Fruit fly (Drosophila melanogaster): ENCODE results near the gene CG31752.

The CG31752 gene

dm6 chr2L:18809486-18809885 is 31.6 kb downstream of the CG31752 start:
- TF ChIP-seq CG32006 (GFP tag; optimal IDR thresholded peaks at IDR 0.05) (no peak), CG6854 (GFP tag; optimal IDR thresholded peaks at IDR 0.05) (no peak), Sox102F (GFP tag; optimal IDR thresholded peaks at IDR 0.05) (no peak), Met (GFP tag; optimal IDR thresholded peaks at IDR 0.05) (no peak), CG8632 (GFP tag; optimal IDR thresholded peaks at IDR 0.05) (no peak), Lpt (GFP tag; optimal IDR thresholded peaks at IDR 0.05) (no peak), eg (GFP tag; IDR thresholded peaks at IDR 0.05) (no peak), acj6 (GFP tag; optimal IDR thresholded peaks at IDR 0.05) (no peak), topi (GFP tag; optimal IDR thresholded peaks at IDR 0.05) (no peak), CG8119 (GFP tag; IDR thresholded peaks at IDR 0.05) (no peak), spab (GFP tag; optimal IDR thresholded peaks at IDR 0.05) (no peak), vri (GFP tag; optimal IDR thresholded peaks at IDR 0.05) (no peak)

- no peak for TF ChIP-seq net (GFP tag; optimal IDR thresholded peaks at IDR 0.05)
- no peak for TF ChIP-seq achi (GFP tag; optimal IDR thresholded peaks at IDR 0.05)
- TF ChIP-seq CG9139 (GFP tag; optimal IDR thresholded peaks at IDR 0.05): no peak
- TF ChIP-seq topi (GFP tag; optimal IDR thresholded peaks at IDR 0.05): no peak
- TF ChIP-seq CG6854 (GFP tag; optimal IDR thresholded peaks at IDR 0.05): no peak
- no peak for TF ChIP-seq Ets21C (GFP tag; optimal IDR thresholded peaks at IDR 0.05)
- no peak for TF ChIP-seq CG8632 (GFP tag; optimal IDR thresholded peaks at IDR 0.05)
- no peak for TF ChIP-seq fd85E (GFP tag; optimal IDR thresholded peaks at IDR 0.05)
- no peak for TF ChIP-seq Gug (GFP tag; IDR thresholded peaks at IDR 0.05)
- no peak for TF ChIP-seq CG6276 (GFP tag; optimal IDR thresholded peaks at IDR 0.05)
- TF ChIP-seq CG1621 (tag; optimal IDR thresholded peaks at IDR 0.05): no peak
- no peak for TF ChIP-seq CG15336 (GFP tag; IDR thresholded peaks at IDR 0.05)
- TF ChIP-seq CG6792 (GFP tag; optimal IDR thresholded peaks at IDR 0.05): no peak
- TF ChIP-seq Sox15 (GFP tag; optimal IDR thresholded peaks at IDR 0.05): no peak
- no peak for TF ChIP-seq CG11294 (GFP tag; IDR thresholded peaks at IDR 0.05)
- TF ChIP-seq Sox102F (GFP tag; optimal IDR thresholded peaks at IDR 0.05): no peak
- TF ChIP-seq CG32006 (GFP tag; optimal IDR thresholded peaks at IDR 0.05): no peak
Measured at dm6 chr2L:18808754-18809329, 32.3 kb downstream of the CG31752 start.

dm6 chr2L:18805637-18806403 is 35.3 kb downstream of the CG31752 start:
- TF ChIP-seq fd85E (GFP tag; optimal IDR thresholded peaks at IDR 0.05): no peak
- TF ChIP-seq Sox14 (GFP tag; optimal IDR thresholded peaks at IDR 0.05): no peak
- no peak for TF ChIP-seq CG4318 (GFP tag; optimal IDR thresholded peaks at IDR 0.05)
- TF ChIP-seq vri (GFP tag; optimal IDR thresholded peaks at IDR 0.05): peak; percentile 37
- peak; percentile 22 for TF ChIP-seq Ets96B (tag; optimal IDR thresholded peaks at IDR 0.05)
- no peak for TF ChIP-seq CG6808 (GFP tag; optimal IDR thresholded peaks at IDR 0.05)
- no peak for TF ChIP-seq CG1621 (tag; optimal IDR thresholded peaks at IDR 0.05)
- no peak for TF ChIP-seq CG10631 (GFP tag; optimal IDR thresholded peaks at IDR 0.05)
- TF ChIP-seq CG11294 (GFP tag; IDR thresholded peaks at IDR 0.05): no peak
- TF ChIP-seq Eip78C (GFP tag): peak; percentile 75
- TF ChIP-seq spab (GFP tag; optimal IDR thresholded peaks at IDR 0.05): peak; percentile 15
- peak; percentile 46; the same call in 1 of the 3 replicates for TF ChIP-seq CG6163 (GFP tag; IDR thresholded peaks at IDR 0.05)
- peak in 1 of 2 experiments; percentile 17 for TF ChIP-seq ss (GFP tag; optimal IDR thresholded peaks at IDR 0.05)
- no peak for TF ChIP-seq net (GFP tag; optimal IDR thresholded peaks at IDR 0.05)
- TF ChIP-seq Gug (GFP tag; IDR thresholded peaks at IDR 0.05): no peak; the same call in 1 of the 2 replicates
- TF ChIP-seq Hr38 (GFP tag; optimal IDR thresholded peaks at IDR 0.05): no peak
- TF ChIP-seq CG3032 (tag; optimal IDR thresholded peaks at IDR 0.05): no peak
- TF ChIP-seq CG6854 (GFP tag; optimal IDR thresholded peaks at IDR 0.05): no peak
- TF ChIP-seq Sox15 (GFP tag; optimal IDR thresholded peaks at IDR 0.05): no peak
- TF ChIP-seq pdm3 (GFP tag; optimal IDR thresholded peaks at IDR 0.05): peak; percentile 18
- TF ChIP-seq CG8319 (GFP tag; optimal IDR thresholded peaks at IDR 0.05): peak; percentile 32
- peak; percentile 43 for TF ChIP-seq CG10669 (GFP tag; optimal IDR thresholded peaks at IDR 0.05)
- TF ChIP-seq Eip75B (GFP tag; optimal IDR thresholded peaks at IDR 0.05): peak; percentile 33
- TF ChIP-seq Hr4 (GFP tag; optimal IDR thresholded peaks at IDR 0.05): no peak
- peak; percentile 52 for TF ChIP-seq lz (GFP tag; optimal IDR thresholded peaks at IDR 0.05)
- TF ChIP-seq CG6792 (GFP tag; optimal IDR thresholded peaks at IDR 0.05): peak; percentile 39
- no peak for TF ChIP-seq salr (GFP tag; optimal IDR thresholded peaks at IDR 0.05)
- no peak for TF ChIP-seq CG16779 (tag; optimal IDR thresholded peaks at IDR 0.05)
- no peak for TF ChIP-seq CG11902 (GFP tag; optimal IDR thresholded peaks at IDR 0.05)
- peak; percentile 44 for TF ChIP-seq cyc (GFP tag; optimal IDR thresholded peaks at IDR 0.05)
- no peak for TF ChIP-seq CG8119 (GFP tag; IDR thresholded peaks at IDR 0.05)
- TF ChIP-seq topi (GFP tag; optimal IDR thresholded peaks at IDR 0.05): peak; percentile 62
- peak; percentile 58 for TF ChIP-seq CG3919 (GFP tag; optimal IDR thresholded peaks at IDR 0.05)
- no peak for TF ChIP-seq CG15336 (GFP tag; IDR thresholded peaks at IDR 0.05)

Data from whole organism, prepupa.